Worm (Caenorhabditis elegans): ENCODE results near the gene teg-1.
A peak's percentile ranks its signal among the peaks of the same experiment; 100 is the strongest.

Gene teg-1

ce11 chrIII:11289876-11290275, 28.2 kb downstream of the teg-1 start:
- TF ChIP-seq zag-1 (tag; optimal IDR thresholded peaks at IDR 0.05) (no peak), ztf-11 (tag; optimal IDR thresholded peaks at IDR 0.05) (no peak), fkh-10 (GFP tag; optimal IDR thresholded peaks at IDR 0.05) (no peak), elt-1 (tag; optimal IDR thresholded peaks at IDR 0.05) (no peak), mml-1 (tag; optimal IDR thresholded peaks at IDR 0.05) (no peak), lin-39 (tag; optimal IDR thresholded peaks at IDR 0.05) (no peak), elt-2 (tag; optimal IDR thresholded peaks at IDR 0.05) (no peak), ceh-16 (tag; optimal IDR thresholded peaks at IDR 0.05) (no peak), nhr-28 (tag; optimal IDR thresholded peaks at IDR 0.05) (no peak), nhr-67 (tag; optimal IDR thresholded peaks at IDR 0.05) (no peak), lsy-12 (tag; optimal IDR thresholded peaks at IDR 0.05) (no peak), nhr-11 (tag; optimal IDR thresholded peaks at IDR 0.05) (no peak), nhr-23 (tag; optimal IDR thresholded peaks at IDR 0.05) (no peak), ZK546.5 (tag; optimal IDR thresholded peaks at IDR 0.05) (no peak), fos-1 (tag; optimal IDR thresholded peaks at IDR 0.05) (no peak), eor-1 (tag; optimal IDR thresholded peaks at IDR 0.05) (no peak), skn-1 (tag; optimal IDR thresholded peaks at IDR 0.05) (no peak), egl-5 (tag; optimal IDR thresholded peaks at IDR 0.05) (no peak)

ce11 chrIII:11288295-11288694, 29.7 kb downstream of the teg-1 start:
- TF ChIP-seq R02D3.7 (tag; optimal IDR thresholded peaks at IDR 0.05) (no peak), mdl-1 (tag; optimal IDR thresholded peaks at IDR 0.05) (no peak), egl-27 (tag; optimal IDR thresholded peaks at IDR 0.05) (no peak), nhr-67 (tag; optimal IDR thresholded peaks at IDR 0.05) (no peak), ceh-16 (tag; optimal IDR thresholded peaks at IDR 0.05) (no peak), ceh-28 (tag; optimal IDR thresholded peaks at IDR 0.05) (peak; percentile 24), unc-62 (GFP tag; optimal IDR thresholded peaks at IDR 0.05) (no peak), elt-3 (tag; optimal IDR thresholded peaks at IDR 0.05) (no peak)

ce11 chrIII:11287340-11287739, 30.7 kb downstream of the teg-1 start:
- TF ChIP-seq sea-2 (GFP tag; optimal IDR thresholded peaks at IDR 0.05) (no peak), ztf-11 (tag; optimal IDR thresholded peaks at IDR 0.05) (no peak), ceh-28 (tag; optimal IDR thresholded peaks at IDR 0.05) (peak; percentile 94)

- TF ChIP-seq jun-1 (tag; optimal IDR thresholded peaks at IDR 0.05): no peak
- peak; percentile 60 for TF ChIP-seq nfya-1 (tag; optimal IDR thresholded peaks at IDR 0.05; ENCODE audit: insufficient read depth)
- TF ChIP-seq hmg-11 (tag; optimal IDR thresholded peaks at IDR 0.05): no peak
- TF ChIP-seq lin-15B (tag; optimal IDR thresholded peaks at IDR 0.05): peak; percentile 42
Observed at ce11 chrIII:11286069-11286468, 32.0 kb downstream of the teg-1 start.

- TF ChIP-seq nhr-76 (tag; optimal IDR thresholded peaks at IDR 0.05) (no peak), lin-15B (tag; optimal IDR thresholded peaks at IDR 0.05) (no peak), ama-1 (optimal IDR thresholded peaks at IDR 0.05) (no peak), elt-1 (tag; optimal IDR thresholded peaks at IDR 0.05) (no peak), ceh-82 (tag; optimal IDR thresholded peaks at IDR 0.05) (no peak), snpc-4 (tag; optimal IDR thresholded peaks at IDR 0.05) (no peak), nhr-25 (tag; optimal IDR thresholded peaks at IDR 0.05) (no peak), pqm-1 (tag; optimal IDR thresholded peaks at IDR 0.05) (no peak), egl-5 (tag; optimal IDR thresholded peaks at IDR 0.05) (no peak), R02D3.7 (tag; optimal IDR thresholded peaks at IDR 0.05) (no peak), lin-39 (tag; optimal IDR thresholded peaks at IDR 0.05) (no peak), fos-1 (tag; optimal IDR thresholded peaks at IDR 0.05) (no peak), tbx-2 (tag; optimal IDR thresholded peaks at IDR 0.05) (no peak), nhr-67 (tag; optimal IDR thresholded peaks at IDR 0.05) (no peak), elt-3 (tag; optimal IDR thresholded peaks at IDR 0.05) (no peak), sea-2 (GFP tag; optimal IDR thresholded peaks at IDR 0.05) (no peak), nhr-23 (tag; optimal IDR thresholded peaks at IDR 0.05) (no peak), ztf-11 (tag; optimal IDR thresholded peaks at IDR 0.05) (no peak), ZK546.5 (tag; optimal IDR thresholded peaks at IDR 0.05) (no peak)
Observed at ce11 chrIII:11283648-11284047, 34.4 kb downstream of the teg-1 start.

Data from whole organism, L3 larva.